Fruit fly (Drosophila melanogaster): ENCODE measurements around the gene CG32599.

DNA sequence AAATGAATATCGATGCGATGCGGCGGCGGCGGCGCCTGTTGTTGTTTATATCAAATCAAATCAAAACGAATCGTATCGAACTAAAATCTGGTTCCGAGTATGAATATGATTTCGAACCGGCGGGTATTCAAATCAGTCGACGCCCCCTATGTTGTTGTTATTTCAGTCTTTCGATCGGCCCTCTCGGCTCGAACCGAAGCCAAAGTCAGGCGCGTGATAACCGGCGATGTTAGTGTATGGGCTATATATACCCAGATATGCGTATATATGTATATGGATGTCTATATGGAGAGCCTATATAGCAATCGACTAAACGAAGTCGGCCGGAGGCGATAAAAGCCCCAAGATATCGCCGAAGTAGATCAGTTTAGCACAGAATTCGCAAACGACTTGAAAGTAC lies 17.4 kb downstream of the CG32599 start, which contains the start of the genes CG46317 and Tat:
- TF ChIP-seq kay (GFP tag; ENCODE audit: borderline replicate concordance) (no peak), toe (GFP tag; optimal IDR thresholded peaks at IDR 0.05) (no peak), pad (GFP tag; optimal IDR thresholded peaks at IDR 0.05) (no peak), Mnt (GFP tag; optimal IDR thresholded peaks at IDR 0.05) (no peak), cnc (optimal IDR thresholded peaks at IDR 0.05) (no peak), Crg-1 (GFP tag; optimal IDR thresholded peaks at IDR 0.05) (no peak), tj (GFP tag; optimal IDR thresholded peaks at IDR 0.05) (no peak), CG14711 (tag; optimal IDR thresholded peaks at IDR 0.05) (no peak), CG7101 (tag; optimal IDR thresholded peaks at IDR 0.05) (no peak), CG7045 (GFP tag; optimal IDR thresholded peaks at IDR 0.05) (no peak), CG5204 (GFP tag; optimal IDR thresholded peaks at IDR 0.05) (no peak), CG33017 (tag; optimal IDR thresholded peaks at IDR 0.05) (no peak), Clk (GFP tag; optimal IDR thresholded peaks at IDR 0.05) (no peak), CG12768 (GFP tag; optimal IDR thresholded peaks at IDR 0.05) (no peak)
